Worm (Caenorhabditis elegans) whole organism, L3 larva: ENCODE results near the gene tmed-1.

ENCODE experiments used
- R02D3.7 ChIP-seq: fragments of 150-350 bp; optimal IDR thresholded peaks from 2 replicates; lab custom pipeline; 2014; ENCODE audit warnings: missing biosample characterization, missing genetic modification characterization
- ZK546.5 ChIP-seq: sonication (generic microtip); optimal IDR thresholded peaks from 2 replicates; lab custom pipeline; 2017; ENCODE audit warnings: missing biosample characterization, missing genetic modification characterization
- aly-2 ChIP-seq: fragments of 150-350 bp; optimal IDR thresholded peaks from 2 replicates; lab custom pipeline; 2014; ENCODE audit warnings: missing biosample characterization, missing genetic modification characterization
- ama-1 ChIP-seq: fragments of 150-350 bp; optimal IDR thresholded peaks from 2 replicates; lab custom pipeline; 2018
- ceh-16 ChIP-seq: sonication (generic microtip); optimal IDR thresholded peaks from 2 replicates; lab custom pipeline; 2017; ENCODE audit warnings: missing biosample characterization, missing genetic modification characterization
- ceh-28 ChIP-seq: fragments of 150-350 bp; optimal IDR thresholded peaks from 2 replicates; lab custom pipeline; 2014; ENCODE audit warnings: missing biosample characterization, missing genetic modification reagents, missing genetic modification characterization
- ceh-9 ChIP-seq: sonication (generic microtip); optimal IDR thresholded peaks from 2 replicates; lab custom pipeline; 2018; ENCODE audit warnings: missing biosample characterization, missing genetic modification characterization
- daf-12 ChIP-seq: fragments of 150-350 bp; optimal IDR thresholded peaks from 2 replicates; lab custom pipeline; 2014; ENCODE audit warnings: missing biosample characterization, missing genetic modification reagents, missing genetic modification characterization
- egl-27 ChIP-seq: sonication (generic microtip); optimal IDR thresholded peaks from 4 replicates; lab custom pipeline; 2017; ENCODE audit warnings: missing biosample characterization, missing genetic modification reagents, missing genetic modification characterization
- egl-5 ChIP-seq: fragments of 150-350 bp; optimal IDR thresholded peaks from 2 replicates; lab custom pipeline; 2017; ENCODE audit warnings: missing biosample characterization, missing genetic modification reagents, missing genetic modification characterization, inconsistent platforms
- elt-2 ChIP-seq: sonication (generic microtip); optimal IDR thresholded peaks from 2 replicates; lab custom pipeline; 2016; ENCODE audit warnings: missing genetic modification reagents, mild to moderate bottlenecking, missing genetic modification characterization, missing compliant biosample characterization
- elt-3 ChIP-seq, 3 experiments: fragments of 150-350 bp in 1 of 3; sonication (generic microtip) in 2 of 3; optimal IDR thresholded peaks; 2 replicates in 2 of 3; 4 replicates in 1 of 3; lab custom pipeline; 2014 to 2017; ENCODE audit warnings: missing biosample characterization in 3 of 3, missing genetic modification characterization in 3 of 3
- eor-1 ChIP-seq, 2 experiments: fragments of 150-350 bp; optimal IDR thresholded peaks; 2 replicates each; lab custom pipeline; 2014 to 2018; ENCODE audit warnings: missing biosample characterization in 2 of 2, missing genetic modification characterization in 2 of 2
- fkh-10 ChIP-seq: sonication (generic microtip); optimal IDR thresholded peaks from 2 replicates; lab custom pipeline; 2017; ENCODE audit warnings: missing biosample characterization, missing genetic modification reagents, missing genetic modification characterization
- fos-1 ChIP-seq: fragments of 150-350 bp; optimal IDR thresholded peaks from 2 replicates; lab custom pipeline; 2014; ENCODE audit warnings: missing biosample characterization, missing genetic modification characterization
- hmg-11 ChIP-seq: sonication (generic microtip); optimal IDR thresholded peaks from 2 replicates; lab custom pipeline; 2016; ENCODE audit warnings: missing genetic modification characterization, missing compliant biosample characterization
- jun-1 ChIP-seq: fragments of 150-350 bp; optimal IDR thresholded peaks from 2 replicates; lab custom pipeline; 2014; ENCODE audit warnings: missing biosample characterization, missing genetic modification reagents, missing genetic modification characterization
- lin-15B ChIP-seq: fragments of 150-350 bp; optimal IDR thresholded peaks from 2 replicates; lab custom pipeline; 2014; ENCODE audit warnings: missing biosample characterization, missing genetic modification characterization
- lin-39 ChIP-seq: fragments of 150-350 bp; optimal IDR thresholded peaks from 2 replicates; lab custom pipeline; 2018; ENCODE audit warnings: missing biosample characterization, missing genetic modification reagents, missing genetic modification characterization
- lsy-12 ChIP-seq: sonication (generic microtip); optimal IDR thresholded peaks from 2 replicates; lab custom pipeline; 2016; ENCODE audit warnings: mild to moderate bottlenecking, missing genetic modification characterization, missing compliant biosample characterization
- mml-1 ChIP-seq: fragments of 150-350 bp; sonication (generic microtip); optimal IDR thresholded peaks from 3 replicates; lab custom pipeline; 2014; ENCODE audit warnings: missing biosample characterization, missing genetic modification characterization
- nfya-1 ChIP-seq: sonication (generic microtip); optimal IDR thresholded peaks from 2 replicates; lab custom pipeline; 2017; ENCODE audit warnings: missing genetic modification characterization, mild to moderate bottlenecking, missing compliant biosample characterization, antibody characterized with exemption, moderate library complexity; ENCODE audit not compliant: insufficient read depth
- nhr-11 ChIP-seq: fragments of 150-350 bp; optimal IDR thresholded peaks from 2 replicates; lab custom pipeline; 2014; ENCODE audit warnings: missing biosample characterization, missing genetic modification characterization
- nhr-12 ChIP-seq: fragments of 150-350 bp; optimal IDR thresholded peaks from 2 replicates; lab custom pipeline; 2014; ENCODE audit warnings: missing biosample characterization, missing genetic modification characterization
- nhr-23 ChIP-seq: fragments of 150-350 bp; optimal IDR thresholded peaks from 2 replicates; lab custom pipeline; 2014; ENCODE audit warnings: missing biosample characterization, missing genetic modification reagents, missing genetic modification characterization
- nhr-25 ChIP-seq: sonication (generic microtip); optimal IDR thresholded peaks from 2 replicates; lab custom pipeline; 2017; ENCODE audit warnings: missing biosample characterization, missing genetic modification characterization
- nhr-28 ChIP-seq: fragments of 150-350 bp; optimal IDR thresholded peaks from 2 replicates; lab custom pipeline; 2014; ENCODE audit warnings: missing biosample characterization, missing genetic modification characterization
- nhr-43 ChIP-seq: sonication (generic microtip); optimal IDR thresholded peaks from 2 replicates; lab custom pipeline; 2016; ENCODE audit warnings: mild to moderate bottlenecking, missing genetic modification characterization, missing compliant biosample characterization; ENCODE audit not compliant: poor library complexity, severe bottlenecking
- nhr-67 ChIP-seq: fragments of 150-350 bp; optimal IDR thresholded peaks from 2 replicates; lab custom pipeline; 2014; ENCODE audit warnings: missing biosample characterization, missing genetic modification characterization
- nhr-76 ChIP-seq: fragments of 150-350 bp; sonication (generic microtip); optimal IDR thresholded peaks from 5 replicates; lab custom pipeline; 2014; ENCODE audit warnings: missing biosample characterization, missing genetic modification characterization
- nhr-77 ChIP-seq: fragments of 150-350 bp; optimal IDR thresholded peaks from 2 replicates; lab custom pipeline; 2014; ENCODE audit warnings: missing biosample characterization, missing genetic modification characterization
- pha-4 ChIP-seq: fragments of 150-350 bp; optimal IDR thresholded peaks from 2 replicates; lab custom pipeline; 2014; ENCODE audit warnings: missing biosample characterization, missing genetic modification reagents, missing genetic modification characterization
- pqm-1 ChIP-seq: fragments of 150-350 bp; optimal IDR thresholded peaks from 2 replicates; lab custom pipeline; 2017; ENCODE audit warnings: missing biosample characterization, missing genetic modification characterization, inconsistent platforms
- skn-1 ChIP-seq: fragments of 150-350 bp; optimal IDR thresholded peaks from 2 replicates; lab custom pipeline; 2014; ENCODE audit warnings: missing biosample characterization, missing genetic modification characterization
- snpc-4 ChIP-seq: fragments of 150-350 bp; optimal IDR thresholded peaks from 2 replicates; lab custom pipeline; 2014; ENCODE audit warnings: missing biosample characterization, missing genetic modification characterization
- tbx-2 ChIP-seq: sonication (generic microtip); optimal IDR thresholded peaks from 2 replicates; lab custom pipeline; 2016; ENCODE audit warnings: mild to moderate bottlenecking, missing genetic modification characterization, missing compliant biosample characterization
- unc-39 ChIP-seq: sonication (generic microtip); optimal IDR thresholded peaks from 4 replicates; lab custom pipeline; 2017; ENCODE audit warnings: missing biosample characterization, missing genetic modification characterization
- zag-1 ChIP-seq: fragments of 150-350 bp; optimal IDR thresholded peaks from 2 replicates; lab custom pipeline; 2014; ENCODE audit warnings: missing biosample characterization, missing genetic modification characterization
- ztf-4 ChIP-seq: fragments of 150-350 bp; optimal IDR thresholded peaks from 2 replicates; lab custom pipeline; 2014; ENCODE audit warnings: missing biosample characterization, missing genetic modification characterization

tmed-1 gene

DNA sequence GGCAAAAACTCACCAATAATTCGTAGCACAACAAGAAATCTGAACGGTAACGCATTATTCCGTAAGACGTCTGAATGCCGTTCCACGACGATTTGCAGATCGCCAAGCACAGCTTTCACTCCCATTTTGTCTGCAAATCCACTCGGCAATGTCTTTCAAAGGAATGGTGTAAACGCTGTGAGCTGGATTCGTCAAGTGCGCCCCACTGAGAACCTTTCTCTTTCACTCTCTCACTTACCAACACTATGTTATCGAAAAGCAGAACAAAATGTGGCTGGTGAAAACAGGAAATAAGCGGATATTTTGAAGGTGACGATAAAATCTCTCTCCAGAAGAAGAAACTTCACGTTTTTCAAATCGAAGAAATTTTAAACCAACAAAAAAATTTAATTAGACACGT lies 10.9 kb upstream of the tmed-1 start:
- TF ChIP-seq eor-1 (tag; optimal IDR thresholded peaks at IDR 0.05; lab: Kevin White, UChicago) (no peak), pha-4 (tag; lab: Kevin White, UChicago) (peak; percentile 69), nhr-28 (tag; lab: Kevin White, UChicago) (no peak), ceh-9 (tag; lab: Kevin White, UChicago) (no peak), nfya-1 (tag; lab: Kevin White, UChicago) (peak; percentile 61), snpc-4 (tag; lab: Kevin White, UChicago) (peak; percentile 24), daf-12 (no peak), lsy-12 (tag; lab: Kevin White, UChicago) (no peak), egl-5 (tag; lab: Kevin White, UChicago) (peak; percentile 26), skn-1 (tag; lab: Kevin White, UChicago) (peak; percentile 31), nhr-11 (tag; lab: Kevin White, UChicago) (no peak), nhr-25 (tag; lab: Kevin White, UChicago) (peak; percentile 65), nhr-12 (no peak), lin-39 (tag; lab: Kevin White, UChicago) (peak; percentile 35), nhr-77 (tag; lab: Kevin White, UChicago) (no peak), nhr-67 (tag; lab: Kevin White, UChicago) (no peak), ceh-16 (tag; lab: Kevin White, UChicago) (no peak), lin-15B (tag; lab: Kevin White, UChicago) (peak; percentile 81)

DNA sequence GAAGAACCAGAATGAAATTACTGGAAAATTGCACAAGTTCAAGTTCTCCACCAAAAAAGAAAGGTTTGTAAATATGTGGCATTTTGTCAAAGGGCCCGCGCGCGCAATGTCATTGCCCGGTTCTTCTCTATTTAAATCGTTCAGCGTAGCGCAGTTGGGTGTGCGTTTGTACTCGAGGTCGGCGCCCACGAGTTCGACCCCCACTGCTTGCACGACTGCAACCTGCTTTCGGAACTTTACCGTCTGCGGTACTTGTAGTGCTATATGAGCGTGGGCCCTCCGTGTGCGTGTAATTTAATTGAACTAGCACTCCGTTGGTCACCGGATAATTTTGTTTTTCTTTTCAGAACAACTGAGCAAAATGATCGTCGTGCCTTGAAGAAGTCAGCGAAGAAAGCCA lies 8.5 kb upstream of the tmed-1 start:
- no peak for TF ChIP-seq egl-27 (tag; lab: Kevin White, UChicago)
- TF ChIP-seq hmg-11 (tag; lab: Kevin White, UChicago) = peak; percentile 85
- peak in 1 of 3 experiments; percentile 59 for TF ChIP-seq elt-3 (tag; optimal IDR thresholded peaks at IDR 0.05; lab: Kevin White, UChicago)
- TF ChIP-seq pqm-1 (tag; lab: Kevin White, UChicago) = peak; percentile 16
- no peak for TF ChIP-seq zag-1 (tag; lab: Kevin White, UChicago)
- peak; percentile 60 for TF ChIP-seq elt-2 (tag; lab: Kevin White, UChicago)
- peak; percentile 19 for TF ChIP-seq ztf-4 (tag; lab: Kevin White, UChicago)
- TF ChIP-seq skn-1 (tag; lab: Kevin White, UChicago) = peak; percentile 15
- peak; percentile 63 for TF ChIP-seq tbx-2 (tag; lab: Kevin White, UChicago)
- no peak for TF ChIP-seq eor-1 (tag; optimal IDR thresholded peaks at IDR 0.05; lab: Kevin White, UChicago)
- no peak for TF ChIP-seq unc-39
- TF ChIP-seq nhr-23 = peak; percentile 63
- TF ChIP-seq nhr-25 (tag; lab: Kevin White, UChicago) = peak; percentile 79
- peak; percentile 32 for TF ChIP-seq nhr-77 (tag; lab: Kevin White, UChicago)
- TF ChIP-seq nhr-76 (tag; lab: Kevin White, UChicago) = peak; percentile 48
- no peak for TF ChIP-seq ceh-28 (tag; lab: Kevin White, UChicago)
- TF ChIP-seq ZK546.5 (tag; lab: Kevin White, UChicago) = no peak
- TF ChIP-seq nfya-1 (tag; lab: Kevin White, UChicago) = peak; percentile 68
- TF ChIP-seq lin-15B (tag; lab: Kevin White, UChicago) = peak; percentile 19
- TF ChIP-seq nhr-11 (tag; lab: Kevin White, UChicago) = no peak
- TF ChIP-seq aly-2 (tag; lab: Kevin White, UChicago) = no peak
- TF ChIP-seq ama-1 = peak; percentile 71
- no peak for TF ChIP-seq ceh-16 (tag; lab: Kevin White, UChicago)
- TF ChIP-seq nhr-43 (tag; lab: Kevin White, UChicago) = peak; percentile 83
- TF ChIP-seq R02D3.7 (tag; lab: Kevin White, UChicago) = peak; percentile 52
- TF ChIP-seq fkh-10 = no peak
- TF ChIP-seq jun-1 = no peak
- peak; percentile 82 for TF ChIP-seq pha-4 (tag; lab: Kevin White, UChicago)
- TF ChIP-seq lsy-12 (tag; lab: Kevin White, UChicago) = peak; percentile 84
- no peak for TF ChIP-seq egl-5 (tag; lab: Kevin White, UChicago)
- peak; percentile 46 for TF ChIP-seq snpc-4 (tag; lab: Kevin White, UChicago)
- TF ChIP-seq mml-1 = no peak
- TF ChIP-seq fos-1 (tag; lab: Kevin White, UChicago) = no peak
- peak; percentile 86 for TF ChIP-seq lin-39 (tag; lab: Kevin White, UChicago)
- TF ChIP-seq, all 47 proteins: peak for 20

DNA sequence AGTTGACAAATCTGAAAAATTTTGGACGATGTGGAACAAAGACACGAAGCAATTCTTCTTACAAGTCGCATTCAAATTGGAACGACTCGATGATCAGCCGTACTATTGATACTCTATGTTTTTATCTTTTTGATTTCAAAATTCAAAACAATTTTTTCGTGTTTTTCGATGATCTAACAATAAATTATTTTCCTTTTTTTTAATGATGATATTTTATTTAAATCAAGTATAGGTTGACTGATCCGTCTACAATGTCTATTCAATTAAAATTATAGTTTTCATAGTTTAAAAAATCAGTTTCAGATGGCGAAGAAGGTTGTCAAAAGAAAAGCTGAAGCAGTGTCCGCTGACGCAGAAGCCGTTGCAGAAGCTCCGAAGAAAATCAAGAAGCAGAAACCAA lies 7.2 kb upstream of the tmed-1 start, which contains the start of gene rbm-34:
Gene rbm-34, plus strand, starts transcription at position 301 of the 400 bp plus-strand sequence.
- TF ChIP-seq nhr-12 = no peak
